Worm (Caenorhabditis elegans): ENCODE measurements around the gene nhr-78.

- no peak for TF ChIP-seq med-1 (GFP tag; optimal IDR thresholded peaks at IDR 0.05; ENCODE audit: insufficient read depth)
- no peak for TF ChIP-seq klf-2 (GFP tag; conservative IDR thresholded peaks at IDR 0.05)
- TF ChIP-seq ref-1 (GFP tag; conservative IDR thresholded peaks at IDR 0.05): no peak
- TF ChIP-seq flt-1 (GFP tag; IDR thresholded peaks at IDR 0.05): no peak
- TF ChIP-seq tab-1 (GFP tag; IDR thresholded peaks at IDR 0.05): no peak
- no peak for TF ChIP-seq cog-1 (tag; optimal IDR thresholded peaks at IDR 0.05)
- TF ChIP-seq ztf-29 (GFP tag; IDR thresholded peaks at IDR 0.05): no peak
Measured at ce11 chrIV:4307227-4307946, 29.7 kb upstream of the nhr-78 start, which contains the start of gene set-9.

Data from whole organism, midembryonic.